Fruit fly (Drosophila melanogaster) whole organism, wandering third instar larva: ENCODE data around the gene CG14995.
A peak's percentile ranks its signal among the peaks of the same experiment; 100 is the strongest.

Source experiments
- Abd-B ChIP-seq: fragments of >200 bp; optimal IDR thresholded peaks from 2 replicates; lab custom pipeline; 2017; ENCODE audit warnings: missing biosample characterization, missing genetic modification characterization
- Dfd ChIP-seq: fragments of >200 bp; optimal IDR thresholded peaks from 2 replicates; lab custom pipeline; 2017; ENCODE audit warnings: missing biosample characterization, missing genetic modification characterization
- Dif ChIP-seq: fragments of 200-275, 200-300 bp; sonication (Bioruptor generic); optimal IDR thresholded peaks from 2 replicates; lab custom pipeline; 2018; ENCODE audit warnings: missing biosample characterization, missing genetic modification characterization; ENCODE audit not compliant: partially characterized antibody
- GATAd ChIP-seq: sonication (Bioruptor generic); optimal IDR thresholded peaks from 2 replicates; lab custom pipeline; 2016; ENCODE audit warnings: missing biosample characterization, missing genetic modification characterization
- Hnf4 ChIP-seq: fragments of 200-800 bp; sonication (Bioruptor generic); optimal IDR thresholded peaks from 2 replicates; lab custom pipeline; 2016; ENCODE audit warnings: missing biosample characterization, mild to moderate bottlenecking, missing genetic modification characterization
- Hr83 ChIP-seq: fragments of 200-300 bp; sonication (Bioruptor generic); optimal IDR thresholded peaks from 2 replicates; lab custom pipeline; 2016; ENCODE audit warnings: missing biosample characterization, mild to moderate bottlenecking, missing genetic modification characterization, moderate library complexity; ENCODE audit not compliant: poor library complexity, severe bottlenecking
- Jra ChIP-seq: sonication (Bioruptor generic); optimal IDR thresholded peaks from 2 replicates; lab custom pipeline; 2016; ENCODE audit warnings: missing biosample characterization, missing genetic modification characterization
- Mio ChIP-seq: sonication (Bioruptor generic); optimal IDR thresholded peaks from 2 replicates; lab custom pipeline; 2016; ENCODE audit warnings: missing biosample characterization, missing genetic modification characterization
- Myc ChIP-seq: fragments of >200 bp; optimal IDR thresholded peaks from 2 replicates; lab custom pipeline; 2017
- N ChIP-seq: fragments of >200 bp; optimal IDR thresholded peaks from 2 replicates; lab custom pipeline; 2018; ENCODE audit warnings: missing biosample characterization, missing external identifiers, missing genetic modification characterization
- Sp1 ChIP-seq: fragments of 200-800 bp; sonication (Bioruptor generic); optimal IDR thresholded peaks from 3 replicates; lab custom pipeline; 2019; ENCODE audit warnings: missing biosample characterization, mild to moderate bottlenecking, missing genetic modification characterization, moderate library complexity
- Vsx2 ChIP-seq: fragments of 200-300, 225-300 bp; sonication (Bioruptor generic); optimal IDR thresholded peaks from 2 replicates; lab custom pipeline; 2018; ENCODE audit warnings: missing biosample characterization, missing genetic modification characterization; ENCODE audit not compliant: partially characterized antibody
- br ChIP-seq: fragments of 200-800 bp; sonication (Bioruptor generic); optimal IDR thresholded peaks from 2 replicates; lab custom pipeline; 2016; ENCODE audit warnings: missing biosample characterization, missing genetic modification characterization
- brk ChIP-seq: fragments of 200-800 bp; sonication (Bioruptor generic); optimal IDR thresholded peaks from 2 replicates; lab custom pipeline; 2016; ENCODE audit warnings: missing biosample characterization, mild to moderate bottlenecking, missing genetic modification characterization
- dl ChIP-seq, 2 experiments: fragments of 175-275, 200-275 bp in 1 of 2; fragments of 200-275 bp in 1 of 2; sonication (Bioruptor generic); optimal IDR thresholded peaks; lab custom pipeline; 2018; ENCODE audit warnings: mild to moderate bottlenecking in 2 of 2, missing biosample characterization in 2 of 2, missing genetic modification characterization in 2 of 2, moderate library complexity in 2 of 2; ENCODE audit not compliant: partially characterized antibody in 2 of 2, insufficient read depth in 1 of 2
- dsf ChIP-seq: sonication (Bioruptor generic); optimal IDR thresholded peaks from 2 replicates; lab custom pipeline; 2016; ENCODE audit warnings: missing biosample characterization, missing genetic modification characterization, borderline replicate concordance
- ey ChIP-seq: fragments of 200-800 bp; sonication (Bioruptor generic); optimal IDR thresholded peaks from 2 replicates; lab custom pipeline; 2016; ENCODE audit warnings: missing biosample characterization, missing genetic modification characterization
- foxo ChIP-seq, 2 experiments: fragments of 200-800 bp; sonication (Bioruptor generic); optimal IDR thresholded peaks; 2 replicates in 1 of 2; 3 replicates in 1 of 2; lab custom pipeline; 2016 to 2017; ENCODE audit warnings: missing biosample characterization in 2 of 2, missing genetic modification characterization in 2 of 2
- fru ChIP-seq: fragments of 200-800 bp; sonication (Bioruptor generic); optimal IDR thresholded peaks from 3 replicates; lab custom pipeline; 2016; ENCODE audit warnings: missing biosample characterization, mild to moderate bottlenecking, missing genetic modification characterization
- h ChIP-seq: fragments of 200-800 bp; sonication (Bioruptor generic); optimal IDR thresholded peaks from 3 replicates; lab custom pipeline; 2016; ENCODE audit warnings: missing biosample characterization, mild to moderate bottlenecking, missing genetic modification characterization
- jim ChIP-seq: fragments of 175-275, 200-325 bp; sonication (Bioruptor generic); optimal IDR thresholded peaks from 2 replicates; lab custom pipeline; 2016; ENCODE audit warnings: missing biosample characterization, mild to moderate bottlenecking, missing genetic modification characterization
- lola ChIP-seq: fragments of >200 bp; optimal IDR thresholded peaks from 2 replicates; lab custom pipeline; 2017; ENCODE audit warnings: missing biosample characterization, missing genetic modification characterization
- pan ChIP-seq: fragments of >200 bp; optimal IDR thresholded peaks from 2 replicates; lab custom pipeline; 2017
- psq ChIP-seq: fragments of 200-800 bp; sonication (Bioruptor generic); optimal IDR thresholded peaks from 3 replicates; lab custom pipeline; 2017; ENCODE audit warnings: missing biosample characterization, mild to moderate bottlenecking, missing genetic modification characterization, moderate library complexity
- rgr ChIP-seq: fragments of 200-800 bp; sonication (Bioruptor generic); optimal IDR thresholded peaks from 3 replicates; lab custom pipeline; 2016; ENCODE audit warnings: missing biosample characterization, mild to moderate bottlenecking, missing genetic modification characterization
- sage ChIP-seq: fragments of 200-800 bp; sonication (Bioruptor generic); optimal IDR thresholded peaks from 2 replicates; lab custom pipeline; 2016; ENCODE audit warnings: missing biosample characterization, mild to moderate bottlenecking, missing genetic modification characterization
- tai ChIP-seq: sonication (Bioruptor generic); optimal IDR thresholded peaks from 2 replicates; lab custom pipeline; 2016; ENCODE audit warnings: missing biosample characterization, missing genetic modification characterization

CG14995 gene

DNA sequence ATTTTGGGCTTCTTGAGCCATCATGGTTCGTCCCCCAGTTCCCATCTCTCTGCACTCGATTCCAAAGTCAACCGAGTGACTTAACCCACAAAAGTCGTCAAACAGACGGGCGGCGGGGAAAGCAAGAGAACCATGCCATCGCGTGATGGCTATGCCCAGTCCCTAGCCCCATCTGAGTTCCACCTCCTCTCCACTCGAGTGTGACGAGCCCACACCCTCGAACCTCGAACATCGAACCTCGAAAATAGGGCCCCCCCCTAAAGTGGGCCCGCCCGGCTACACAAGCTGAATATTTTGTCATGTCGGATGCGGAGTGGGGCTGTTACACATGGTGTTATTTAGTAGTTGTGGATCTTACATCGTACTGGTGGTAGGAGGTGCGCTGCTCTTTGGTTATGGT lies 6.5 kb downstream of the CG14995 start:
- no peak for TF ChIP-seq Sp1 (GFP tag; lab: Kevin White, UChicago)
- no peak for TF ChIP-seq Hnf4 (GFP tag; lab: Kevin White, UChicago)
- TF ChIP-seq Dfd (GFP tag; lab: Kevin White, UChicago) = no peak
- no peak for TF ChIP-seq rgr
- TF ChIP-seq jim = no peak
- no peak for TF ChIP-seq dl (GFP tag; optimal IDR thresholded peaks at IDR 0.05; lab: Kevin White, UChicago; ENCODE audit: insufficient read depth in 1 of 2, partially characterized antibody in 2 of 2)
- TF ChIP-seq Jra (GFP tag; lab: Kevin White, UChicago) = no peak
- TF ChIP-seq dsf (GFP tag; lab: Kevin White, UChicago) = no peak
- no peak for TF ChIP-seq fru (GFP tag; lab: Kevin White, UChicago)
- TF ChIP-seq GATAd (GFP tag; lab: Kevin White, UChicago) = no peak
- TF ChIP-seq N (GFP tag; lab: Kevin White, UChicago) = no peak
- TF ChIP-seq ey = no peak

DNA sequence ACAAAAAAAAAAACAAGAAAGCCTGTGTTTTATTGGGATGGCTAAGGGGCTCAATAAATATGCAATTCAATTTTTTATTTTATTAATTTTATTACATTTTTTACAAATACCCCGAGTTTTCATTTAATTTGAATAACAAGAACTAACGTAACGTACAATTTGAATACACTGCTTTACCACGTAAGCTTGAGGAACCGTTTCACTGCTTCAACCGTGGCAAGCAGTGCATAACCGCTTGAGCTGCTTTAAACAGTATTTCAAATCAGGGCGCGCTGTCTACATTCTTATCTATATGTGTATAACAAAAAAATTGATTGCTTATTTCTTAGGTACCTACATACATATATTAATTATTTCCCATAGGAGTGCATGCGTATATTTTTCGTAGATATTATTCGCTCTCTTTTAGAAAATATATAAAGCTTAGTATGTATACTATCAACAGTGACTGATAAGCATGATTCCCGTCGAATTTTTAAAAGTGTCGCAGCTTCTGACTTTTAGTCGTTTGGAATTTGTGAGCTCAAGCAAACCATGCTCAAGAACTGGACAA lies 10.3 kb downstream of the CG14995 start, which contains the start of gene CG14990:
TSS of gene CG14990 (plus strand) at position 503 of the 553 bp plus-strand sequence.
- TF ChIP-seq Hr83 (GFP tag; lab: Kevin White, UChicago) = no peak
- TF ChIP-seq Myc (lab: Kevin White, UChicago) = peak; percentile 95
- TF ChIP-seq N (GFP tag; lab: Kevin White, UChicago) = peak; percentile 87

DNA sequence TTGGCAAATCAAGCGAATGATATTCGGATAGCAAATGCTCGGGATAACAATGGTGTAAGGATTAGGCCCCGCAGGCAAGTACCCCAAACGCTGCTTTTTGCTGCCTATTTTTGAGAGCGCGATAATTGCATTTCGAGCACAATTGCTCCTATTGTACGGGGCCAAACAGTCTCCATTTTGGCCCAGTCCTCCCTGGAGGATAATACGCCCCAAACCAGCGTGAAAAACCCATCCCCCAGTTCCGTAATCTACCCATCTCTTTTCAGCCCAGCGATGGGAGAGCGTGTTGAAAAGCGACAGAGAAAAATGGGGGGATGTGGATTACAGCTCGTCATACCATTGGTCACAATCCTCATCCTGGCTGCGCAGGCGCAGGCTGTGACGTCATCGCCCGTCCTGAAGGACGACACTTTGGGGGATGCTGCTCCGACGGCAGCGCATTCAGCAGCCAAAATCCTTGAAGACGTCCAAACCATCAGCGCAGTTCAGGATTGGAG lies 14.3 kb downstream of the CG14995 start, which contains the start of gene Gad1:
TSS of gene Gad1 (minus strand) at position 51 of the 497 bp plus-strand sequence.
- TF ChIP-seq Vsx2 (GFP tag; lab: Kevin White, UChicago) (peak; percentile 35), psq (GFP tag; lab: Kevin White, UChicago) (no peak)
- TF ChIP-seq, all 38 proteins: peak for 1

DNA sequence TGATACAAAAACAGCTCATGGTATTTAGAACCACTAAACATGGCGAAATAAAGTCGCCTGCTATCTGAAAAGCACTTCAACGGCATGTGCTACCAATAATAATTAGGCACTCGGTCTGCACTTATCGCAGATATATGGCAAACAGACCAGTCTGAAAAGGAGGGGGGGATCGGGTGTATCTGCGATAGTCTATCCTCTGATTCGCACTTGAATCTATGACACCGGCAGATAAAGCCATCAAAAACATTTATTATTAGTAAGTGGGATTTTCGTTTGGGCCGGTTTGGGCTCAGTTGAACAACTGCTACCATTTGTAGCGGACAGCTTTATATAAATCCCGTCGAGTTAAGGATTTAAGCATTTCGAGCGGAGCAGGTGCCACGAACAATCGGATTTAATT lies 15.8 kb downstream of the CG14995 start, which contains the start of gene CG14989:
TSS of gene CG14989 (plus strand) at position 301 of the 400 bp plus-strand sequence.
- no peak for TF ChIP-seq Vsx2 (GFP tag; lab: Kevin White, UChicago)
- TF ChIP-seq pan (lab: Kevin White, UChicago) = no peak
- TF ChIP-seq br (GFP tag; lab: Kevin White, UChicago) = no peak
- TF ChIP-seq foxo (GFP tag; optimal IDR thresholded peaks at IDR 0.05; lab: Kevin White, UChicago) = no peak
- TF ChIP-seq Abd-B (GFP tag; lab: Kevin White, UChicago) = no peak
- TF ChIP-seq Sp1 (GFP tag; lab: Kevin White, UChicago) = no peak
- TF ChIP-seq GATAd (GFP tag; lab: Kevin White, UChicago) = no peak
- no peak for TF ChIP-seq Dfd (GFP tag; lab: Kevin White, UChicago)
- no peak for TF ChIP-seq Mio (GFP tag; lab: Kevin White, UChicago)
- no peak for TF ChIP-seq tai (GFP tag; lab: Kevin White, UChicago)
- TF ChIP-seq dl (GFP tag; optimal IDR thresholded peaks at IDR 0.05; lab: Kevin White, UChicago; ENCODE audit: insufficient read depth in 1 of 2, partially characterized antibody in 2 of 2) = no peak

DNA sequence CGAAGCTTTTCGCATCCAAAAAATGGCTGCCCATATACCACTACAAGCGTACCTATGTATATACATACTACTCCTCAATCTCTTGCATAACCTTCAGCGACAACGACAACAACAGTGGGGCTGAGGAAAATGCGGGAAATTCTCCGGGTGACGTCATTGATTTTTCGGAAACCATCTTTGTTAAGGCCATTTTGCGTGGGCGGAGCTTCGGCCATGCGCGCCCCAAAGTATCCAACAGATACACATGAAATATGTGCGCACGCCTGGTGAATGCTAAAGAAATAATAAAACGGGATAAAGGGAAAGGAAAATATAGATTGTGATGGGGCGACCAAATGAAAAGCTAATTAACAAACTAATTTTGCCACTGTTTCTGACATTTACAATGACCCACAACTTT lies 17.2 kb downstream of the CG14995 start:
- TF ChIP-seq br (GFP tag; lab: Kevin White, UChicago) = no peak
- no peak for TF ChIP-seq brk (GFP tag; lab: Kevin White, UChicago)
- no peak for TF ChIP-seq Vsx2 (GFP tag; lab: Kevin White, UChicago)
- TF ChIP-seq sage (GFP tag; lab: Kevin White, UChicago) = no peak
- TF ChIP-seq h (GFP tag; lab: Kevin White, UChicago) = no peak
- TF ChIP-seq, all 38 proteins: peak for 0

DNA sequence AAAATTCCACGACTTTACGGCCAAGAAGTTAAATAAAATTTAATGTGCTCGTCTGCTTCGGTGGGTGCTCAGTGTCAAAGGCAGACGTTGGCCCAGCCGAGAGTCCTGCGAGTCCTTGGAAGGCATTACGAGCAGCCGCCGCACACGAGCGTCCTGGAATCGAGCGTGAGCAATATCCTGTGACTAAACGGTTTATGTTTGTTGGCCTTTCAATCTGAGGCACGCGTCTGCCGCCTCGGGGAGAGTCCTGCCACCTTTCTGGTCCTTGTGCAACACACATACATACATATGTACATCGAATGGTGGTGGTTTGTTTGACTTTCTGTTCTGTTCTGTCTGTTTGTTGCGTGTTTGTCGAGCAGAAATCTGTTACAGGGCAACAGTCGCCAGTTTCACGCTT lies 19.6 kb downstream of the CG14995 start:
- TF ChIP-seq lola (GFP tag; lab: Kevin White, UChicago) (no peak), Mio (GFP tag; lab: Kevin White, UChicago) (no peak), Hnf4 (GFP tag; lab: Kevin White, UChicago) (no peak), br (GFP tag; lab: Kevin White, UChicago) (no peak), Dif (GFP tag; lab: Kevin White, UChicago) (no peak), psq (GFP tag; lab: Kevin White, UChicago) (no peak), foxo (GFP tag; optimal IDR thresholded peaks at IDR 0.05; lab: Kevin White, UChicago) (no peak), dl (GFP tag; optimal IDR thresholded peaks at IDR 0.05; lab: Kevin White, UChicago; ENCODE audit: insufficient read depth in 1 of 2, partially characterized antibody in 2 of 2) (no peak)
